Fruit fly (Drosophila melanogaster) whole organism, prepupa: Measurements from ENCODE around the gene CG13950.

Source experiments
- Blimp-1 ChIP-seq: fragments of 200-800 bp; sonication (Bioruptor generic); optimal IDR thresholded peaks from 3 replicates; lab custom pipeline; 2017; ENCODE audit warnings: missing biosample characterization, missing genetic modification characterization, mild to moderate bottlenecking, moderate library complexity, missing genetic modification reagents
- CG10631 ChIP-seq: fragments of 200-800 bp; sonication (Bioruptor generic); optimal IDR thresholded peaks from 2 replicates; lab custom pipeline; 2016; ENCODE audit warnings: missing biosample characterization, missing genetic modification characterization
- CG10669 ChIP-seq: fragments of 200-800 bp; sonication (Bioruptor generic); optimal IDR thresholded peaks from 3 replicates; lab custom pipeline; 2018; ENCODE audit warnings: missing biosample characterization, mild to moderate bottlenecking, missing genetic modification characterization, moderate library complexity
- CG11762 ChIP-seq: fragments of 200-800 bp; sonication (Bioruptor generic); optimal IDR thresholded peaks from 3 replicates; lab custom pipeline; 2016; ENCODE audit warnings: missing biosample characterization, missing genetic modification characterization; ENCODE audit not compliant: insufficient read depth
- CG11902 ChIP-seq: fragments of 200-800 bp; sonication (Bioruptor generic); optimal IDR thresholded peaks from 3 replicates; lab custom pipeline; 2016; ENCODE audit warnings: missing biosample characterization, missing genetic modification characterization
- CG1621 ChIP-seq: fragments of 200-800 bp; sonication (Bioruptor generic); optimal IDR thresholded peaks from 3 replicates; lab custom pipeline; 2018; ENCODE audit warnings: missing biosample characterization, mild to moderate bottlenecking, missing genetic modification characterization
- CG31627 ChIP-seq: fragments of 200-800 bp; sonication (Bioruptor generic); optimal IDR thresholded peaks from 3 replicates; lab custom pipeline; 2016; ENCODE audit warnings: missing biosample characterization, missing genetic modification characterization
- CG32006 ChIP-seq: fragments of 200-800 bp; sonication (Bioruptor generic); optimal IDR thresholded peaks from 3 replicates; lab custom pipeline; 2017; ENCODE audit warnings: missing biosample characterization, mild to moderate bottlenecking, missing genetic modification characterization
- CG34406 ChIP-seq: fragments of 200-800 bp; sonication (Bioruptor generic); optimal IDR thresholded peaks from 3 replicates; lab custom pipeline; 2016; ENCODE audit warnings: missing biosample characterization, missing genetic modification characterization
- CG3919 ChIP-seq: fragments of 200-800 bp; sonication (Bioruptor generic); optimal IDR thresholded peaks from 3 replicates; lab custom pipeline; 2016; ENCODE audit warnings: missing biosample characterization, missing genetic modification characterization
- CG6163 ChIP-seq: fragments of 200-800 bp; sonication (Bioruptor generic); IDR thresholded peaks from 3 replicates; pipeline ENCODE4 v1.3.6; 2022; ENCODE audit warnings: missing biosample characterization, missing genetic modification characterization
- CG6276 ChIP-seq: fragments of 200-800 bp; sonication (Bioruptor generic); optimal IDR thresholded peaks from 2 replicates; lab custom pipeline; 2017; ENCODE audit warnings: missing biosample characterization, mild to moderate bottlenecking, missing genetic modification characterization
- CG6792 ChIP-seq: fragments of 200-800 bp; sonication (Bioruptor generic); optimal IDR thresholded peaks from 3 replicates; lab custom pipeline; 2016; ENCODE audit warnings: missing biosample characterization, missing genetic modification characterization
- CG6854 ChIP-seq: fragments of 200-800 bp; sonication (Bioruptor generic); optimal IDR thresholded peaks from 2 replicates; lab custom pipeline; 2017; ENCODE audit warnings: missing biosample characterization, mild to moderate bottlenecking, missing genetic modification characterization
- CG7368 ChIP-seq: fragments of 200-800 bp; sonication (Bioruptor generic); optimal IDR thresholded peaks from 3 replicates; lab custom pipeline; 2016; ENCODE audit warnings: missing biosample characterization, missing genetic modification characterization
- CG8119 ChIP-seq: fragments of 200-800 bp; sonication (Bioruptor generic); IDR thresholded peaks from 3 replicates; pipeline ENCODE4 v1.3.6; 2022; ENCODE audit warnings: missing biosample characterization, missing genetic modification characterization
- CG8632 ChIP-seq: fragments of 200-800 bp; sonication (Bioruptor generic); optimal IDR thresholded peaks from 3 replicates; lab custom pipeline; 2016; ENCODE audit warnings: missing biosample characterization, missing genetic modification characterization
- CG9139 ChIP-seq: fragments of 200-800 bp; sonication (Bioruptor generic); optimal IDR thresholded peaks from 3 replicates; lab custom pipeline; 2017; ENCODE audit warnings: missing biosample characterization, mild to moderate bottlenecking, missing genetic modification characterization
- Eip75B ChIP-seq: fragments of 200-800 bp; sonication (Bioruptor generic); optimal IDR thresholded peaks from 3 replicates; lab custom pipeline; 2016; ENCODE audit warnings: missing biosample characterization, missing genetic modification characterization
- Eip78C ChIP-seq: fragments of 200-800 bp; sonication (Bioruptor generic); peaks from one replicate; lab custom pipeline; 2016; ENCODE audit warnings: missing biosample characterization, missing genetic modification characterization
- Eip93F ChIP-seq: fragments of 200-800 bp; sonication (Bioruptor generic); optimal IDR thresholded peaks from 2 replicates; lab custom pipeline; 2016; ENCODE audit warnings: missing biosample characterization, mild to moderate bottlenecking, missing genetic modification characterization
- Ets21C ChIP-seq: fragments of 200-800 bp; sonication (Bioruptor generic); optimal IDR thresholded peaks from 3 replicates; lab custom pipeline; 2016; ENCODE audit warnings: missing biosample characterization, missing genetic modification characterization
- Ets96B ChIP-seq: fragments of 200-800 bp; optimal IDR thresholded peaks from 2 replicates; lab custom pipeline; 2019; ENCODE audit warnings: missing biosample characterization, mild to moderate bottlenecking, missing genetic modification characterization, moderate library complexity
- Hr39 ChIP-seq: fragments of 200-800 bp; sonication (Bioruptor generic); optimal IDR thresholded peaks from 2 replicates; lab custom pipeline; 2016; ENCODE audit warnings: missing biosample characterization, missing genetic modification characterization
- Hr4 ChIP-seq: fragments of 200-800 bp; sonication (Bioruptor generic); optimal IDR thresholded peaks from 3 replicates; lab custom pipeline; 2016; ENCODE audit warnings: missing biosample characterization, missing genetic modification characterization
- Lpt ChIP-seq: fragments of 200-800 bp; sonication (Bioruptor generic); optimal IDR thresholded peaks from 3 replicates; lab custom pipeline; 2016; ENCODE audit warnings: missing biosample characterization, missing genetic modification characterization
- Met ChIP-seq: fragments of 200-800 bp; sonication (Bioruptor generic); optimal IDR thresholded peaks from 3 replicates; lab custom pipeline; 2016; ENCODE audit warnings: missing biosample characterization, missing genetic modification characterization
- OdsH ChIP-seq: fragments of 200-800 bp; sonication (Bioruptor generic); optimal IDR thresholded peaks from 3 replicates; lab custom pipeline; 2016; ENCODE audit warnings: missing biosample characterization, missing genetic modification characterization
- Smox ChIP-seq: fragments of 200-800 bp; sonication (Bioruptor generic); optimal IDR thresholded peaks from 3 replicates; lab custom pipeline; 2016; ENCODE audit warnings: missing biosample characterization, missing genetic modification characterization
- Sox102F ChIP-seq: fragments of 200-800 bp; sonication (Bioruptor generic); optimal IDR thresholded peaks from 2 replicates; lab custom pipeline; 2016; ENCODE audit warnings: missing biosample characterization, mild to moderate bottlenecking, missing genetic modification characterization
- Sox14 ChIP-seq: fragments of 200-800 bp; sonication (Bioruptor generic); optimal IDR thresholded peaks from 3 replicates; lab custom pipeline; 2016; ENCODE audit warnings: missing biosample characterization, missing genetic modification characterization
- Sox15 ChIP-seq: fragments of 200-800 bp; sonication (Bioruptor generic); optimal IDR thresholded peaks from 3 replicates; lab custom pipeline; 2016; ENCODE audit warnings: missing biosample characterization, missing genetic modification characterization
- achi ChIP-seq: fragments of 200-800 bp; sonication (Bioruptor generic); optimal IDR thresholded peaks from 3 replicates; lab custom pipeline; 2016; ENCODE audit warnings: missing biosample characterization, missing genetic modification characterization
- cyc ChIP-seq: fragments of 200-800 bp; sonication (Bioruptor generic); optimal IDR thresholded peaks from 3 replicates; lab custom pipeline; 2016; ENCODE audit warnings: missing biosample characterization, missing genetic modification characterization
- dac ChIP-seq: fragments of 200-800 bp; sonication (Bioruptor generic); optimal IDR thresholded peaks from 2 replicates; lab custom pipeline; 2017; ENCODE audit warnings: missing biosample characterization, mild to moderate bottlenecking, missing genetic modification characterization
- eg ChIP-seq: fragments of 200-800 bp; sonication (Bioruptor generic); IDR thresholded peaks from 3 replicates; pipeline ENCODE4 v1.3.6; 2022; ENCODE audit warnings: missing biosample characterization, missing genetic modification characterization
- esn ChIP-seq: fragments of 200-800 bp; sonication (Bioruptor generic); optimal IDR thresholded peaks from 2 replicates; lab custom pipeline; 2016; ENCODE audit warnings: missing biosample characterization, mild to moderate bottlenecking, missing genetic modification characterization, moderate library complexity
- fd59A ChIP-seq: fragments of 200-800 bp; sonication (Bioruptor generic); optimal IDR thresholded peaks from 2 replicates; lab custom pipeline; 2017; ENCODE audit warnings: missing biosample characterization, mild to moderate bottlenecking, missing genetic modification characterization, missing genetic modification reagents
- fkh ChIP-seq: fragments of 200-800 bp; sonication (Bioruptor generic); optimal IDR thresholded peaks from 3 replicates; lab custom pipeline; 2017; ENCODE audit warnings: missing biosample characterization, mild to moderate bottlenecking, missing genetic modification characterization, moderate library complexity
- lz ChIP-seq: fragments of 200-800 bp; sonication (Bioruptor generic); optimal IDR thresholded peaks from 3 replicates; lab custom pipeline; 2016; ENCODE audit warnings: missing biosample characterization, missing genetic modification characterization
- net ChIP-seq: fragments of 200-800 bp; sonication (Bioruptor generic); optimal IDR thresholded peaks from 3 replicates; lab custom pipeline; 2016; ENCODE audit warnings: missing biosample characterization, missing genetic modification characterization
- pdm3 ChIP-seq: fragments of 200-800 bp; sonication (Bioruptor generic); optimal IDR thresholded peaks from 3 replicates; lab custom pipeline; 2016; ENCODE audit warnings: missing biosample characterization, missing genetic modification characterization
- spab ChIP-seq: fragments of 200-800 bp; sonication (Bioruptor generic); optimal IDR thresholded peaks from 2 replicates; lab custom pipeline; 2017; ENCODE audit warnings: missing biosample characterization, mild to moderate bottlenecking, missing genetic modification characterization, missing genetic modification reagents
- svp ChIP-seq: fragments of 200-800 bp; sonication (Bioruptor generic); peaks from one replicate; lab custom pipeline; 2016; ENCODE audit warnings: missing biosample characterization, missing genetic modification characterization
- topi ChIP-seq: fragments of 200-800 bp; sonication (Bioruptor generic); optimal IDR thresholded peaks from 3 replicates; lab custom pipeline; 2016; ENCODE audit warnings: missing biosample characterization, missing genetic modification characterization
- vri ChIP-seq: fragments of 200-800 bp; sonication (Bioruptor generic); optimal IDR thresholded peaks from 3 replicates; lab custom pipeline; 2016; ENCODE audit warnings: missing biosample characterization, mild to moderate bottlenecking, missing genetic modification characterization

The CG13950 gene

dm6 chr2L:841708-842107 lies 18.3 kb upstream of the CG13950 start (continued):
- TF ChIP-seq CG7368 = peak; percentile 95
- TF ChIP-seq CG3919 (GFP tag; lab: Kevin White, UChicago) = peak; percentile 96
- TF ChIP-seq esn = peak; percentile 98
- peak; percentile 94 for TF ChIP-seq spab (GFP tag; lab: Kevin White, UChicago)
- TF ChIP-seq CG10669 = peak; percentile 96
- peak; percentile 97 for TF ChIP-seq topi (GFP tag; lab: Kevin White, UChicago)
- TF ChIP-seq CG1621 (tag; lab: Kevin White, UChicago) = peak; percentile 95
- TF ChIP-seq CG8632 (GFP tag; lab: Kevin White, UChicago) = peak; percentile 94
- TF ChIP-seq, all 60 proteins: peak for 60

dm6 chr2L:842873-843272 lies 17.1 kb upstream of the CG13950 start:
- TF ChIP-seq CG6163 (GFP tag; lab: Robert Waterston, UW) = 0 out of 3 replicates have a peak, but pooled peaks have one; percentile 3
- TF ChIP-seq Sox14 (GFP tag; lab: Kevin White, UChicago) = peak; percentile 22
- no peak for TF ChIP-seq CG6854 (GFP tag; lab: Kevin White, UChicago)
- peak; percentile 95 for TF ChIP-seq svp (GFP tag; lab: Kevin White, UChicago)

dm6 chr2L:843301-843700 lies 16.7 kb upstream of the CG13950 start:
- peak; percentile 18 for TF ChIP-seq CG6792 (GFP tag; lab: Kevin White, UChicago)
- peak; percentile 39 for TF ChIP-seq Hr4 (GFP tag; lab: Kevin White, UChicago)
- TF ChIP-seq fd59A (GFP tag; lab: Kevin White, UChicago) = no peak
- TF ChIP-seq CG34406 (GFP tag; lab: Kevin White, UChicago) = no peak
- no peak for TF ChIP-seq Eip93F (GFP tag; lab: Kevin White, UChicago)
- no peak for TF ChIP-seq Ets96B (tag; lab: Kevin White, UChicago)
- TF ChIP-seq CG10669 = no peak
- peak; percentile 7 for TF ChIP-seq CG6276
- peak; percentile 52 for TF ChIP-seq Met (GFP tag; lab: Kevin White, UChicago)
- peak; percentile 1 for TF ChIP-seq Blimp-1
- TF ChIP-seq Sox14 (GFP tag; lab: Kevin White, UChicago) = no peak
- peak; percentile 4 for TF ChIP-seq Sox102F (GFP tag; lab: Kevin White, UChicago)
- peak; percentile 24 for TF ChIP-seq Ets21C (GFP tag; lab: Kevin White, UChicago)
- no peak for TF ChIP-seq achi (GFP tag; lab: Kevin White, UChicago)
- no peak for TF ChIP-seq net (GFP tag; lab: Kevin White, UChicago)
- TF ChIP-seq Sox15 (GFP tag; lab: Kevin White, UChicago) = no peak
- no peak for TF ChIP-seq dac (GFP tag; lab: Kevin White, UChicago)
- TF ChIP-seq pdm3 = peak; percentile 30
- TF ChIP-seq CG10631 (GFP tag; lab: Kevin White, UChicago) = peak; percentile 4
- TF ChIP-seq fkh (GFP tag; lab: Kevin White, UChicago) = no peak
- peak; percentile 33 for TF ChIP-seq lz (GFP tag; lab: Kevin White, UChicago)
- peak; percentile 40 for TF ChIP-seq CG31627 (GFP tag; lab: Kevin White, UChicago)
- no peak for TF ChIP-seq CG8632 (GFP tag; lab: Kevin White, UChicago)
- TF ChIP-seq esn = peak; percentile 52
- peak; percentile 17 for TF ChIP-seq topi (GFP tag; lab: Kevin White, UChicago)
- no peak for TF ChIP-seq Smox (GFP tag; lab: Kevin White, UChicago)
- TF ChIP-seq svp (GFP tag; lab: Kevin White, UChicago) = no peak
- peak; percentile 53 for TF ChIP-seq Hr39 (GFP tag; lab: Kevin White, UChicago)
- peak; percentile 3 for TF ChIP-seq Lpt (GFP tag; lab: Kevin White, UChicago)
- no peak for TF ChIP-seq CG11902 (GFP tag; lab: Kevin White, UChicago)
- TF ChIP-seq CG6854 (GFP tag; lab: Kevin White, UChicago) = no peak
- TF ChIP-seq CG8119 (GFP tag; lab: Robert Waterston, UW) = no peak
- peak; percentile 7 for TF ChIP-seq cyc (GFP tag; lab: Kevin White, UChicago)
- TF ChIP-seq Eip75B (GFP tag; lab: Kevin White, UChicago) = peak; percentile 30
- TF ChIP-seq CG11762 = no peak
- peak; percentile 35 for TF ChIP-seq CG32006 (GFP tag; lab: Kevin White, UChicago)
- TF ChIP-seq vri (GFP tag; lab: Kevin White, UChicago) = peak; percentile 4
- 0 out of 3 replicates have a peak, but pooled peaks have one; percentile 11 for TF ChIP-seq eg (GFP tag; lab: Robert Waterston, UW)
- TF ChIP-seq CG9139 (GFP tag; lab: Kevin White, UChicago) = no peak
- TF ChIP-seq Eip78C (GFP tag; lab: Kevin White, UChicago) = peak; percentile 62
- TF ChIP-seq OdsH (GFP tag; lab: Kevin White, UChicago) = peak; percentile 36
